Worm (Caenorhabditis elegans) whole organism, L1 larva: ENCODE results near the gene W03B1.5.
A peak's percentile ranks its signal among the peaks of the same experiment; 100 is the strongest.

Experiments used
- C16A3.4 ChIP-seq: fragments of 150-350 bp; optimal IDR thresholded peaks from 2 replicates; lab custom pipeline; 2014; ENCODE audit warnings: missing biosample characterization, missing genetic modification characterization
- C34B4.2 ChIP-seq: sonication (generic microtip); optimal IDR thresholded peaks from 2 replicates; lab custom pipeline; 2017; ENCODE audit warnings: mild to moderate bottlenecking, missing genetic modification characterization, missing compliant biosample characterization
- aha-1 ChIP-seq: fragments of 150-350 bp; optimal IDR thresholded peaks from 2 replicates; lab custom pipeline; 2014; ENCODE audit warnings: missing biosample characterization, missing genetic modification characterization
- alr-1 ChIP-seq: fragments of 200-800 bp; sonication (Bioruptor generic); optimal IDR thresholded peaks from 2 replicates; lab custom pipeline; 2018; ENCODE audit warnings: borderline replicate concordance, mild to moderate bottlenecking, missing genetic modification characterization, missing compliant biosample characterization
- blmp-1 ChIP-seq: fragments of 150-350 bp; optimal IDR thresholded peaks from 2 replicates; lab custom pipeline; 2014; ENCODE audit warnings: missing biosample characterization, missing genetic modification characterization
- ceh-63 ChIP-seq: fragments of 200-800 bp; sonication (Bioruptor generic); optimal IDR thresholded peaks from 2 replicates; lab custom pipeline; 2018; ENCODE audit warnings: mild to moderate bottlenecking, missing genetic modification characterization, missing compliant biosample characterization
- dpl-1 ChIP-seq, 3 experiments: fragments of 150-350 bp in 2 of 3; sonication (generic microtip) in 1 of 3; optimal IDR thresholded peaks; 2 replicates each; lab custom pipeline; 2014 to 2017; ENCODE audit warnings: missing biosample characterization in 3 of 3, missing genetic modification characterization in 3 of 3, missing genetic modification reagents in 3 of 3
- dsc-1 ChIP-seq: sonication (generic microtip); optimal IDR thresholded peaks from 2 replicates; lab custom pipeline; 2016; ENCODE audit warnings: mild to moderate bottlenecking, missing genetic modification characterization, missing compliant biosample characterization
- efl-1 ChIP-seq, 4 experiments: fragments of 150-350 bp; optimal IDR thresholded peaks in 3 of 4; peaks in 1 of 4; 1 replicate in 1 of 4; 2 replicates in 3 of 4; lab custom pipeline; 2014; ENCODE audit warnings: missing biosample characterization in 2 of 4, missing genetic modification characterization in 2 of 4, missing genetic modification reagents in 2 of 4
- efl-3 ChIP-seq: fragments of 200-800 bp; sonication (Bioruptor generic); optimal IDR thresholded peaks from 2 replicates; lab custom pipeline; 2018; ENCODE audit warnings: mild to moderate bottlenecking, missing genetic modification characterization, missing compliant biosample characterization
- egl-13 ChIP-seq: sonication (generic microtip); optimal IDR thresholded peaks from 2 replicates; lab custom pipeline; 2016; ENCODE audit warnings: missing genotype, missing genetic modification reagents, missing genetic modification characterization, missing compliant biosample characterization
- egl-27 ChIP-seq, 2 experiments: fragments of 150-350 bp in 1 of 2; sonication (generic microtip); optimal IDR thresholded peaks; 3 replicates each; lab custom pipeline; 2017 to 2018; ENCODE audit warnings: missing biosample characterization in 2 of 2, missing genetic modification characterization in 2 of 2, missing genetic modification reagents in 2 of 2
- fkh-10 ChIP-seq: sonication (generic microtip); optimal IDR thresholded peaks from 2 replicates; lab custom pipeline; 2017; ENCODE audit warnings: missing biosample characterization, missing genetic modification reagents, missing genetic modification characterization
- fkh-4 ChIP-seq: sonication (generic microtip); optimal IDR thresholded peaks from 2 replicates; lab custom pipeline; 2016; ENCODE audit warnings: missing compliant biosample characterization, missing genetic modification characterization, borderline replicate concordance
- grh-1 ChIP-seq: fragments of 200-800 bp; sonication (Bioruptor generic); IDR thresholded peaks from 2 replicates; pipeline ENCODE4 v1.3.6; 2022; ENCODE audit warnings: missing genetic modification reagents, missing genetic modification characterization, missing compliant biosample characterization
- hlh-17 ChIP-seq: fragments of 200-800 bp; sonication (Bioruptor generic); optimal IDR thresholded peaks from 2 replicates; lab custom pipeline; 2018; ENCODE audit warnings: missing genetic modification characterization, mild to moderate bottlenecking, missing compliant biosample characterization, moderate library complexity, borderline replicate concordance
- hpl-2 ChIP-seq: fragments of 150-350 bp; optimal IDR thresholded peaks from 2 replicates; lab custom pipeline; 2014; ENCODE audit warnings: missing biosample characterization, missing genetic modification reagents, missing genetic modification characterization
- irx-1 ChIP-seq: sonication (generic microtip); optimal IDR thresholded peaks from 2 replicates; lab custom pipeline; 2016; ENCODE audit warnings: missing genetic modification characterization, missing compliant biosample characterization
- jun-1 ChIP-seq: fragments of 150-350 bp; optimal IDR thresholded peaks from 2 replicates; lab custom pipeline; 2014; ENCODE audit warnings: missing biosample characterization, missing genetic modification reagents, missing genetic modification characterization
- lin-14 ChIP-seq: fragments of 200-800 bp; sonication (Bioruptor generic); optimal IDR thresholded peaks from 2 replicates; lab custom pipeline; 2018; ENCODE audit warnings: mild to moderate bottlenecking, missing genetic modification characterization, moderate library complexity, missing compliant biosample characterization
- lin-15B ChIP-seq: fragments of 150-350 bp; sonication (generic microtip); optimal IDR thresholded peaks from 3 replicates; lab custom pipeline; 2014; ENCODE audit warnings: missing biosample characterization, missing genetic modification characterization
- lir-3 ChIP-seq: sonication (generic microtip); optimal IDR thresholded peaks from 2 replicates; lab custom pipeline; 2016; ENCODE audit warnings: mild to moderate bottlenecking, missing genetic modification characterization, moderate library complexity, missing compliant biosample characterization; ENCODE audit not compliant: poor library complexity
- mab-9 ChIP-seq: fragments of 200-800 bp; sonication (Bioruptor generic); IDR thresholded peaks from 2 replicates; pipeline ENCODE4 v1.3.6; 2022; ENCODE audit warnings: missing genetic modification reagents, missing genetic modification characterization, missing compliant biosample characterization
- mdl-1 ChIP-seq, 2 experiments: fragments of 150-350 bp; optimal IDR thresholded peaks; 2 replicates each; lab custom pipeline; 2014 to 2017; ENCODE audit warnings: missing biosample characterization in 2 of 2, missing genetic modification characterization in 2 of 2, inconsistent platforms in 1 of 2
- mep-1 ChIP-seq: fragments of 150-350 bp; optimal IDR thresholded peaks from 2 replicates; lab custom pipeline; 2014; ENCODE audit warnings: missing biosample characterization, missing genetic modification characterization
- nhr-11 ChIP-seq: fragments of 150-350 bp; optimal IDR thresholded peaks from 2 replicates; lab custom pipeline; 2014; ENCODE audit warnings: missing biosample characterization, missing genetic modification characterization
- nhr-20 ChIP-seq: sonication (generic microtip); optimal IDR thresholded peaks from 2 replicates; lab custom pipeline; 2016; ENCODE audit warnings: mild to moderate bottlenecking, missing genetic modification characterization, missing compliant biosample characterization
- nhr-237 ChIP-seq: fragments of 150-350 bp; optimal IDR thresholded peaks from 2 replicates; lab custom pipeline; 2014; ENCODE audit warnings: missing biosample characterization, missing genetic modification characterization
- nhr-28 ChIP-seq: fragments of 150-350 bp; optimal IDR thresholded peaks from 2 replicates; lab custom pipeline; 2014; ENCODE audit warnings: missing biosample characterization, missing genetic modification characterization
- nhr-47 ChIP-seq: sonication (generic microtip); optimal IDR thresholded peaks from 2 replicates; lab custom pipeline; 2016; ENCODE audit warnings: mild to moderate bottlenecking, missing genetic modification characterization, moderate library complexity, missing compliant biosample characterization
- nhr-71 ChIP-seq: sonication (generic microtip); optimal IDR thresholded peaks from 2 replicates; lab custom pipeline; 2016; ENCODE audit warnings: mild to moderate bottlenecking, missing genetic modification characterization, moderate library complexity, missing compliant biosample characterization
- pax-3 ChIP-seq: fragments of 200-800 bp; sonication (Bioruptor generic); optimal IDR thresholded peaks from 2 replicates; lab custom pipeline; 2018; ENCODE audit warnings: mild to moderate bottlenecking, missing genetic modification characterization, moderate library complexity, missing compliant biosample characterization
- rnt-1 ChIP-seq: sonication (generic microtip); optimal IDR thresholded peaks from 2 replicates; lab custom pipeline; 2016; ENCODE audit warnings: mild to moderate bottlenecking, missing genetic modification characterization, moderate library complexity, missing compliant biosample characterization
- skn-1 ChIP-seq: fragments of 150-350 bp; optimal IDR thresholded peaks from 2 replicates; lab custom pipeline; 2014; ENCODE audit warnings: missing biosample characterization, missing genetic modification characterization
- snu-23 ChIP-seq: sonication (generic microtip); optimal IDR thresholded peaks from 2 replicates; lab custom pipeline; 2016; ENCODE audit warnings: missing genetic modification characterization, missing compliant biosample characterization
- sptf-1 ChIP-seq: fragments of 150-350 bp; optimal IDR thresholded peaks from 2 replicates; lab custom pipeline; 2014; ENCODE audit warnings: missing biosample characterization, missing genetic modification characterization
- sup-37 ChIP-seq: fragments of 200-800 bp; sonication (Bioruptor generic); optimal IDR thresholded peaks from 2 replicates; lab custom pipeline; 2018; ENCODE audit warnings: mild to moderate bottlenecking, missing genetic modification characterization, missing compliant biosample characterization
- swsn-7 ChIP-seq: sonication (generic microtip); optimal IDR thresholded peaks from 2 replicates; lab custom pipeline; 2016; ENCODE audit warnings: missing genetic modification characterization, missing compliant biosample characterization
- unc-86 ChIP-seq: sonication (generic microtip); optimal IDR thresholded peaks from 2 replicates; lab custom pipeline; 2016; ENCODE audit warnings: missing genetic modification characterization, missing compliant biosample characterization
- vab-15 ChIP-seq: sonication (generic microtip); optimal IDR thresholded peaks from 2 replicates; lab custom pipeline; 2017; ENCODE audit warnings: missing genotype, mild to moderate bottlenecking, missing genetic modification characterization, missing compliant biosample characterization
- zag-1 ChIP-seq: fragments of 150-350 bp; optimal IDR thresholded peaks from 2 replicates; lab custom pipeline; 2014; ENCODE audit warnings: missing biosample characterization, missing genetic modification characterization
- zip-4 ChIP-seq: fragments of 200-800 bp; sonication (Bioruptor generic); optimal IDR thresholded peaks from 2 replicates; lab custom pipeline; 2018; ENCODE audit warnings: mild to moderate bottlenecking, missing genetic modification characterization, moderate library complexity, missing compliant biosample characterization
- ztf-11 ChIP-seq, 2 experiments: sonication (generic microtip); optimal IDR thresholded peaks; 2 replicates each; lab custom pipeline; 2016 to 2017; ENCODE audit warnings: missing genetic modification characterization in 2 of 2, missing biosample characterization in 1 of 2, missing compliant biosample characterization in 1 of 2
- ztf-4 ChIP-seq: fragments of 150-350 bp; optimal IDR thresholded peaks from 2 replicates; lab custom pipeline; 2014; ENCODE audit warnings: missing biosample characterization, missing genetic modification characterization

The W03B1.5 gene

ce11 chrIV:4396052-4396821, 48.0 kb downstream of the W03B1.5 start (continued):
- no peak for TF ChIP-seq nhr-28 (tag; lab: Kevin White, UChicago)
- peak; percentile 42 for TF ChIP-seq snu-23
- TF ChIP-seq nhr-20 (tag; lab: Kevin White, UChicago): peak; percentile 20
- TF ChIP-seq hlh-17: no peak
- no peak for TF ChIP-seq unc-86 (tag; lab: Kevin White, UChicago)
- no peak for TF ChIP-seq dsc-1 (tag; lab: Kevin White, UChicago)
- TF ChIP-seq irx-1 (tag; lab: Kevin White, UChicago): no peak
- no peak for TF ChIP-seq pax-3 (tag; lab: Kevin White, UChicago)
- no peak for TF ChIP-seq fkh-4 (tag; lab: Kevin White, UChicago)
- peak; percentile 42 for TF ChIP-seq ztf-4 (tag; lab: Kevin White, UChicago)
- peak; percentile 74 for TF ChIP-seq grh-1
- TF ChIP-seq lir-3 (tag; lab: Kevin White, UChicago): no peak
- TF ChIP-seq, all 84 proteins: peak for 10

- no peak for TF ChIP-seq ztf-11 (tag; optimal IDR thresholded peaks at IDR 0.05; lab: Kevin White, UChicago)
- TF ChIP-seq blmp-1 (tag; lab: Kevin White, UChicago): peak; percentile 56
- TF ChIP-seq swsn-7 (tag; lab: Kevin White, UChicago): no peak
- peak; percentile 15 for TF ChIP-seq lin-14
- TF ChIP-seq fkh-10 (GFP tag; lab: Kevin White, UChicago): no peak
These were observed 48.9 kb downstream of the W03B1.5 start for ce11 chrIV:4397111-4397510.

ce11 chrIV:4397586-4397985, 49.3 kb downstream of the W03B1.5 start:
- TF ChIP-seq efl-1 (optimal IDR thresholded peaks at IDR 0.05; lab: Kevin White, UChicago) (no peak), efl-1 (GFP tag; optimal IDR thresholded peaks at IDR 0.05 in 1 of 2; lab: Kevin White, UChicago) (peak in 1 of 2 experiments; percentile 89), alr-1 (tag; lab: Kevin White, UChicago) (no peak)

- TF ChIP-seq nhr-20 (tag; lab: Kevin White, UChicago) (peak; percentile 7), zip-4 (no peak), nhr-237 (tag; lab: Kevin White, UChicago) (no peak), efl-1 (optimal IDR thresholded peaks at IDR 0.05; lab: Kevin White, UChicago) (no peak), efl-1 (GFP tag; optimal IDR thresholded peaks at IDR 0.05 in 1 of 2; lab: Kevin White, UChicago) (no peak), dsc-1 (tag; lab: Kevin White, UChicago) (no peak), egl-27 (tag; optimal IDR thresholded peaks at IDR 0.05; lab: Kevin White, UChicago) (no peak), mab-9 (GFP tag; lab: Robert Waterston, UW) (no peak), hpl-2 (no peak), efl-3 (GFP tag; lab: Kevin White, UChicago) (no peak), mdl-1 (tag; optimal IDR thresholded peaks at IDR 0.05; lab: Kevin White, UChicago) (no peak), rnt-1 (tag; lab: Kevin White, UChicago) (peak; percentile 32), skn-1 (tag; lab: Kevin White, UChicago) (peak; percentile 7), nhr-47 (tag; lab: Kevin White, UChicago) (peak; percentile 16), C16A3.4 (tag; lab: Kevin White, UChicago) (no peak), sup-37 (GFP tag; lab: Kevin White, UChicago) (no peak), C34B4.2 (tag; lab: Kevin White, UChicago) (no peak), egl-13 (no peak), aha-1 (tag; lab: Kevin White, UChicago) (no peak), jun-1 (tag; lab: Kevin White, UChicago) (no peak), nhr-71 (tag; lab: Kevin White, UChicago) (no peak), dpl-1 (GFP tag; optimal IDR thresholded peaks at IDR 0.05; lab: Kevin White, UChicago) (no peak), alr-1 (tag; lab: Kevin White, UChicago) (no peak), vab-15 (tag; lab: Kevin White, UChicago) (no peak), zag-1 (tag; lab: Kevin White, UChicago) (no peak), ceh-63 (GFP tag; lab: Kevin White, UChicago) (no peak), mep-1 (tag; lab: Kevin White, UChicago) (no peak), sptf-1 (tag; lab: Kevin White, UChicago) (no peak), unc-86 (tag; lab: Kevin White, UChicago) (no peak), nhr-11 (tag; lab: Kevin White, UChicago) (no peak), blmp-1 (tag; lab: Kevin White, UChicago) (peak; percentile 86), ztf-4 (tag; lab: Kevin White, UChicago) (peak; percentile 26), lin-15B (tag; lab: Kevin White, UChicago) (no peak)
These were observed 50.2 kb downstream of the W03B1.5 start for ce11 chrIV:4398420-4398819.
